Worm (Caenorhabditis elegans) whole organism, L1 larva: ENCODE results near the gene cdc-25.3.

Experiments
- C16A3.4 ChIP-seq: fragments of 150-350 bp; optimal IDR thresholded peaks from 2 replicates; lab custom pipeline; 2014; ENCODE audit warnings: missing biosample characterization, missing genetic modification characterization
- C34B4.2 ChIP-seq: sonication (generic microtip); optimal IDR thresholded peaks from 2 replicates; lab custom pipeline; 2017; ENCODE audit warnings: mild to moderate bottlenecking, missing genetic modification characterization, missing compliant biosample characterization
- Y116A8C.19 ChIP-seq: sonication (generic microtip); optimal IDR thresholded peaks from 2 replicates; lab custom pipeline; 2016; ENCODE audit warnings: missing compliant biosample characterization, missing genetic modification characterization, borderline replicate concordance
- ama-1 ChIP-seq: fragments of 150-350 bp; optimal IDR thresholded peaks from 2 replicates; lab custom pipeline; 2014
- ceh-63 ChIP-seq: fragments of 200-800 bp; sonication (Bioruptor generic); optimal IDR thresholded peaks from 2 replicates; lab custom pipeline; 2018; ENCODE audit warnings: mild to moderate bottlenecking, missing genetic modification characterization, missing compliant biosample characterization
- ceh-8 ChIP-seq: fragments of 200-800 bp; sonication (Bioruptor generic); optimal IDR thresholded peaks from 2 replicates; lab custom pipeline; 2018; ENCODE audit warnings: mild to moderate bottlenecking, missing genetic modification characterization, moderate library complexity, missing compliant biosample characterization
- ceh-82 ChIP-seq, 3 experiments: fragments of 150-350 bp in 1 of 3; sonication (generic microtip) in 2 of 3; optimal IDR thresholded peaks; 2 replicates each; lab custom pipeline; 2014 to 2017; ENCODE audit warnings: missing biosample characterization in 3 of 3, missing genetic modification characterization in 3 of 3
- ces-1 ChIP-seq: fragments of 150-350 bp; optimal IDR thresholded peaks from 2 replicates; lab custom pipeline; 2014; ENCODE audit warnings: missing biosample characterization, missing genetic modification reagents, missing genetic modification characterization
- dpl-1 ChIP-seq, 3 experiments: fragments of 150-350 bp in 2 of 3; sonication (generic microtip) in 1 of 3; optimal IDR thresholded peaks; 2 replicates each; lab custom pipeline; 2014 to 2017; ENCODE audit warnings: missing biosample characterization in 3 of 3, missing genetic modification characterization in 3 of 3, missing genetic modification reagents in 3 of 3
- efl-1 ChIP-seq, 4 experiments: fragments of 150-350 bp; optimal IDR thresholded peaks in 3 of 4; peaks in 1 of 4; 1 replicate in 1 of 4; 2 replicates in 3 of 4; lab custom pipeline; 2014; ENCODE audit warnings: missing biosample characterization in 2 of 4, missing genetic modification characterization in 2 of 4, missing genetic modification reagents in 2 of 4
- efl-3 ChIP-seq: fragments of 200-800 bp; sonication (Bioruptor generic); optimal IDR thresholded peaks from 2 replicates; lab custom pipeline; 2018; ENCODE audit warnings: mild to moderate bottlenecking, missing genetic modification characterization, missing compliant biosample characterization
- fkh-10 ChIP-seq: sonication (generic microtip); optimal IDR thresholded peaks from 2 replicates; lab custom pipeline; 2017; ENCODE audit warnings: missing biosample characterization, missing genetic modification reagents, missing genetic modification characterization
- fkh-4 ChIP-seq: sonication (generic microtip); optimal IDR thresholded peaks from 2 replicates; lab custom pipeline; 2016; ENCODE audit warnings: missing compliant biosample characterization, missing genetic modification characterization, borderline replicate concordance
- grh-1 ChIP-seq: fragments of 200-800 bp; sonication (Bioruptor generic); IDR thresholded peaks from 2 replicates; pipeline ENCODE4 v1.3.6; 2022; ENCODE audit warnings: missing genetic modification reagents, missing genetic modification characterization, missing compliant biosample characterization
- hpl-2 ChIP-seq: fragments of 150-350 bp; optimal IDR thresholded peaks from 2 replicates; lab custom pipeline; 2014; ENCODE audit warnings: missing biosample characterization, missing genetic modification reagents, missing genetic modification characterization
- irx-1 ChIP-seq: sonication (generic microtip); optimal IDR thresholded peaks from 2 replicates; lab custom pipeline; 2016; ENCODE audit warnings: missing genetic modification characterization, missing compliant biosample characterization
- isw-1 ChIP-seq: fragments of 200-800 bp; sonication (Bioruptor generic); IDR thresholded peaks from 2 replicates; pipeline ENCODE4 v1.3.6; 2022; ENCODE audit warnings: missing genetic modification characterization, missing compliant biosample characterization
- jun-1 ChIP-seq: fragments of 150-350 bp; optimal IDR thresholded peaks from 2 replicates; lab custom pipeline; 2014; ENCODE audit warnings: missing biosample characterization, missing genetic modification reagents, missing genetic modification characterization
- lin-13 ChIP-seq: fragments of 150-350 bp; optimal IDR thresholded peaks from 2 replicates; lab custom pipeline; 2014; ENCODE audit warnings: missing biosample characterization, missing genetic modification reagents, missing genetic modification characterization
- lin-14 ChIP-seq: fragments of 200-800 bp; sonication (Bioruptor generic); optimal IDR thresholded peaks from 2 replicates; lab custom pipeline; 2018; ENCODE audit warnings: mild to moderate bottlenecking, missing genetic modification characterization, moderate library complexity, missing compliant biosample characterization
- mef-2 ChIP-seq: fragments of 150-350 bp; optimal IDR thresholded peaks from 2 replicates; lab custom pipeline; 2014; ENCODE audit warnings: missing biosample characterization, missing genetic modification characterization
- mep-1 ChIP-seq: fragments of 150-350 bp; optimal IDR thresholded peaks from 2 replicates; lab custom pipeline; 2014; ENCODE audit warnings: missing biosample characterization, missing genetic modification characterization
- nhr-12 ChIP-seq: sonication (generic microtip); optimal IDR thresholded peaks from 2 replicates; lab custom pipeline; 2017; ENCODE audit warnings: missing biosample characterization, missing genetic modification characterization
- nhr-19 ChIP-seq: fragments of 200-800 bp; sonication (Bioruptor generic); conservative IDR thresholded peaks from 2 replicates; pipeline ENCODE4 v1.3.6; 2022; ENCODE audit warnings: missing genetic modification characterization, missing compliant biosample characterization
- nhr-20 ChIP-seq: sonication (generic microtip); optimal IDR thresholded peaks from 2 replicates; lab custom pipeline; 2016; ENCODE audit warnings: mild to moderate bottlenecking, missing genetic modification characterization, missing compliant biosample characterization
- nhr-28 ChIP-seq: fragments of 150-350 bp; optimal IDR thresholded peaks from 2 replicates; lab custom pipeline; 2014; ENCODE audit warnings: missing biosample characterization, missing genetic modification characterization
- nhr-71 ChIP-seq: sonication (generic microtip); optimal IDR thresholded peaks from 2 replicates; lab custom pipeline; 2016; ENCODE audit warnings: mild to moderate bottlenecking, missing genetic modification characterization, moderate library complexity, missing compliant biosample characterization
- nhr-84 ChIP-seq: sonication (generic microtip); optimal IDR thresholded peaks from 2 replicates; lab custom pipeline; 2017; ENCODE audit warnings: missing biosample characterization, missing genetic modification characterization
- nhr-90 ChIP-seq: sonication (generic microtip); optimal IDR thresholded peaks from 2 replicates; lab custom pipeline; 2016; ENCODE audit warnings: mild to moderate bottlenecking, missing genetic modification characterization, missing compliant biosample characterization; ENCODE audit not compliant: poor library complexity
- pqm-1 ChIP-seq: sonication (generic microtip); optimal IDR thresholded peaks from 3 replicates; lab custom pipeline; 2017; ENCODE audit warnings: missing biosample characterization, missing genetic modification characterization
- rnt-1 ChIP-seq: sonication (generic microtip); optimal IDR thresholded peaks from 2 replicates; lab custom pipeline; 2016; ENCODE audit warnings: mild to moderate bottlenecking, missing genetic modification characterization, moderate library complexity, missing compliant biosample characterization
- snpc-4 ChIP-seq: fragments of 150-350 bp; optimal IDR thresholded peaks from 2 replicates; lab custom pipeline; 2014; ENCODE audit warnings: missing biosample characterization, missing genetic modification characterization
- snu-23 ChIP-seq: sonication (generic microtip); optimal IDR thresholded peaks from 2 replicates; lab custom pipeline; 2016; ENCODE audit warnings: missing genetic modification characterization, missing compliant biosample characterization
- sox-4 ChIP-seq: sonication (generic microtip); optimal IDR thresholded peaks from 2 replicates; lab custom pipeline; 2016; ENCODE audit warnings: missing genetic modification characterization, missing compliant biosample characterization
- sup-37 ChIP-seq: fragments of 200-800 bp; sonication (Bioruptor generic); optimal IDR thresholded peaks from 2 replicates; lab custom pipeline; 2018; ENCODE audit warnings: mild to moderate bottlenecking, missing genetic modification characterization, missing compliant biosample characterization
- swsn-7 ChIP-seq: sonication (generic microtip); optimal IDR thresholded peaks from 2 replicates; lab custom pipeline; 2016; ENCODE audit warnings: missing genetic modification characterization, missing compliant biosample characterization
- unc-86 ChIP-seq: sonication (generic microtip); optimal IDR thresholded peaks from 2 replicates; lab custom pipeline; 2016; ENCODE audit warnings: missing genetic modification characterization, missing compliant biosample characterization
- ztf-11 ChIP-seq, 2 experiments: sonication (generic microtip); optimal IDR thresholded peaks; 2 replicates each; lab custom pipeline; 2016 to 2017; ENCODE audit warnings: missing genetic modification characterization in 2 of 2, missing biosample characterization in 1 of 2, missing compliant biosample characterization in 1 of 2

Gene cdc-25.3

ce11 chrIII:8885150-8885549, 32.6 kb downstream of the cdc-25.3 start, which contains the start of gene svop-1:
TSS of gene svop-1 (minus strand) at chrIII:8885488.
- no peak for TF ChIP-seq swsn-7 (tag; lab: Kevin White, UChicago)
- TF ChIP-seq nhr-84 (tag; lab: Kevin White, UChicago), result no peak
- no peak for TF ChIP-seq jun-1 (tag; lab: Kevin White, UChicago)
- TF ChIP-seq grh-1 (GFP tag; lab: Robert Waterston, UW), result no peak
- TF ChIP-seq efl-1 (optimal IDR thresholded peaks at IDR 0.05; lab: Kevin White, UChicago), result no peak
- peak in 1 of 2 experiments; percentile 63 for TF ChIP-seq efl-1 (GFP tag; optimal IDR thresholded peaks at IDR 0.05 in 1 of 2; lab: Kevin White, UChicago)

- TF ChIP-seq ceh-8, result no peak
- TF ChIP-seq nhr-19 (GFP tag; lab: Robert Waterston, UW), result no peak
- no peak for TF ChIP-seq rnt-1 (tag; lab: Kevin White, UChicago)
- no peak for TF ChIP-seq ces-1 (GFP tag; lab: Kevin White, UChicago)
- TF ChIP-seq jun-1 (tag; lab: Kevin White, UChicago), result no peak
- no peak for TF ChIP-seq sup-37 (GFP tag; lab: Kevin White, UChicago)
- TF ChIP-seq nhr-90 (tag; lab: Kevin White, UChicago), result no peak
- TF ChIP-seq ceh-82 (tag; optimal IDR thresholded peaks at IDR 0.05; lab: Kevin White, UChicago), result no peak
- TF ChIP-seq hpl-2 (GFP tag; lab: Kevin White, UChicago), result no peak
- TF ChIP-seq nhr-20 (tag; lab: Kevin White, UChicago), result no peak
- TF ChIP-seq pqm-1 (tag; lab: Kevin White, UChicago), result no peak
- no peak for TF ChIP-seq mep-1
- no peak for TF ChIP-seq C16A3.4 (tag; lab: Kevin White, UChicago)
- no peak for TF ChIP-seq lin-13 (GFP tag; lab: Kevin White, UChicago)
- TF ChIP-seq unc-86 (tag; lab: Kevin White, UChicago), result no peak
Measured at ce11 chrIII:8882333-8882732, 35.4 kb downstream of the cdc-25.3 start.

- TF ChIP-seq swsn-7 (tag; lab: Kevin White, UChicago) (no peak), dpl-1 (GFP tag; optimal IDR thresholded peaks at IDR 0.05; lab: Kevin White, UChicago) (no peak), nhr-12 (no peak), snpc-4 (tag; lab: Kevin White, UChicago) (no peak), ama-1 (lab: Kevin White, UChicago) (no peak), C34B4.2 (no peak), nhr-90 (tag; lab: Kevin White, UChicago) (no peak), ceh-63 (GFP tag; lab: Kevin White, UChicago) (no peak), efl-3 (GFP tag; lab: Kevin White, UChicago) (no peak), isw-1 (GFP tag; lab: Robert Waterston, UW) (no peak), ztf-11 (tag; optimal IDR thresholded peaks at IDR 0.05; lab: Kevin White, UChicago) (no peak), mef-2 (tag; lab: Kevin White, UChicago) (no peak), lin-14 (GFP tag; lab: Kevin White, UChicago) (no peak), jun-1 (tag; lab: Kevin White, UChicago) (no peak), Y116A8C.19 (tag; lab: Kevin White, UChicago) (no peak)
Measured at ce11 chrIII:8878960-8879359, 38.8 kb downstream of the cdc-25.3 start.

ce11 chrIII:8877002-8877401, 40.7 kb downstream of the cdc-25.3 start, which contains the start of gene K01F9.2:
TSS of gene K01F9.2 (minus strand) at chrIII:8877128.
- TF ChIP-seq efl-1 (optimal IDR thresholded peaks at IDR 0.05; lab: Kevin White, UChicago) (no peak), efl-1 (GFP tag; optimal IDR thresholded peaks at IDR 0.05 in 1 of 2; lab: Kevin White, UChicago) (no peak), irx-1 (tag; lab: Kevin White, UChicago) (no peak), C34B4.2 (no peak), fkh-4 (tag; lab: Kevin White, UChicago) (no peak), efl-3 (GFP tag; lab: Kevin White, UChicago) (no peak), nhr-71 (tag; lab: Kevin White, UChicago) (no peak), C16A3.4 (tag; lab: Kevin White, UChicago) (no peak), sox-4 (tag; lab: Kevin White, UChicago) (no peak), lin-14 (GFP tag; lab: Kevin White, UChicago) (peak; percentile 49), jun-1 (tag; lab: Kevin White, UChicago) (no peak), fkh-10 (GFP tag; lab: Kevin White, UChicago) (peak; percentile 93), nhr-28 (tag; lab: Kevin White, UChicago) (no peak), snu-23 (GFP tag; lab: Kevin White, UChicago) (no peak)
